Fruit fly (Drosophila melanogaster) whole organism, pupa: Measurements from ENCODE around the gene laza.

ENCODE experiments used
- CG10348 ChIP-seq: fragments of 200-800 bp; sonication (Bioruptor generic); IDR thresholded peaks from 2 replicates; pipeline ENCODE4 v1.3.6; 2022; ENCODE audit warnings: missing biosample characterization, missing genetic modification characterization
- CG12605 ChIP-seq: fragments of 200-800 bp; sonication (Bioruptor generic); IDR thresholded peaks from 2 replicates; pipeline ENCODE4 v1.3.6; 2022; ENCODE audit warnings: missing biosample characterization, missing genetic modification characterization
- CG13204 ChIP-seq: fragments of 200-800 bp; sonication (Bioruptor generic); optimal IDR thresholded peaks from 2 replicates; lab custom pipeline; 2018; ENCODE audit warnings: missing biosample characterization, mild to moderate bottlenecking, missing genetic modification characterization, moderate library complexity
- CG14655 ChIP-seq: fragments of 200-800 bp; sonication (Bioruptor generic); optimal IDR thresholded peaks from 3 replicates; lab custom pipeline; 2017; ENCODE audit warnings: mild to moderate bottlenecking, missing biosample characterization, missing genetic modification reagents, missing genetic modification characterization
- CG15710 ChIP-seq: fragments of 200-800 bp; sonication (Bioruptor generic); optimal IDR thresholded peaks from 2 replicates; lab custom pipeline; 2018; ENCODE audit warnings: missing biosample characterization, mild to moderate bottlenecking, missing genetic modification characterization, moderate library complexity
- CG17806 ChIP-seq: fragments of 200-800 bp; sonication (Bioruptor generic); optimal IDR thresholded peaks from 2 replicates; lab custom pipeline; 2018; ENCODE audit warnings: missing biosample characterization, mild to moderate bottlenecking, missing genetic modification characterization, moderate library complexity
- CG32121 ChIP-seq: fragments of 200-800 bp; sonication (Bioruptor generic); IDR thresholded peaks from 2 replicates; pipeline ENCODE4 v1.3.6; 2022; ENCODE audit warnings: missing biosample characterization, missing genetic modification characterization
- CG34367 ChIP-seq: fragments of 200-800 bp; sonication (Bioruptor generic); optimal IDR thresholded peaks from 2 replicates; lab custom pipeline; 2018; ENCODE audit warnings: missing biosample characterization, mild to moderate bottlenecking, missing genetic modification characterization
- CG4496 ChIP-seq: fragments of 200-800 bp; sonication (Bioruptor generic); IDR thresholded peaks from 3 replicates; pipeline ENCODE4 v1.3.6; 2022; ENCODE audit warnings: missing biosample characterization, missing genetic modification characterization
- CG8159 ChIP-seq: fragments of 200-800 bp; sonication (Bioruptor generic); optimal IDR thresholded peaks from 3 replicates; lab custom pipeline; 2018; ENCODE audit warnings: missing biosample characterization, mild to moderate bottlenecking, missing genetic modification characterization, moderate library complexity
- CG8301 ChIP-seq: fragments of 200-800 bp; sonication (Bioruptor generic); optimal IDR thresholded peaks from 2 replicates; lab custom pipeline; 2018; ENCODE audit warnings: missing biosample characterization, mild to moderate bottlenecking, missing genetic modification characterization
- CG9948 ChIP-seq: fragments of 200-800 bp; sonication (Bioruptor generic); optimal IDR thresholded peaks from 2 replicates; lab custom pipeline; 2018; ENCODE audit warnings: missing biosample characterization, mild to moderate bottlenecking, missing genetic modification characterization, moderate library complexity
- D1 ChIP-seq: fragments of 200-800 bp; sonication (Bioruptor generic); optimal IDR thresholded peaks from 2 replicates; lab custom pipeline; 2018; ENCODE audit warnings: missing biosample characterization, mild to moderate bottlenecking, missing genetic modification characterization, moderate library complexity
- EcR ChIP-seq: fragments of 200-800 bp; sonication (Bioruptor generic); optimal IDR thresholded peaks from 3 replicates; lab custom pipeline; 2019; ENCODE audit warnings: missing biosample characterization, missing genetic modification characterization, mild to moderate bottlenecking, moderate library complexity, missing genetic modification reagents
- Ets98B ChIP-seq: fragments of 200-800 bp; sonication (Bioruptor generic); IDR thresholded peaks from 2 replicates; pipeline ENCODE4 v1.3.6; 2022; ENCODE audit warnings: missing biosample characterization, missing genetic modification characterization
- Pif1A ChIP-seq: fragments of 200-800 bp; sonication (Bioruptor generic); optimal IDR thresholded peaks from 3 replicates; lab custom pipeline; 2016; ENCODE audit warnings: missing biosample characterization, missing genetic modification characterization
- Pif1B ChIP-seq: fragments of 200-800 bp; sonication (Bioruptor generic); optimal IDR thresholded peaks from 3 replicates; lab custom pipeline; 2016; ENCODE audit warnings: missing biosample characterization, missing genetic modification characterization
- Snoo ChIP-seq: fragments of 200-800 bp; sonication (Bioruptor generic); optimal IDR thresholded peaks from 3 replicates; lab custom pipeline; 2017; ENCODE audit warnings: missing biosample characterization, mild to moderate bottlenecking, missing genetic modification characterization, inconsistent platforms
- fd96Ca ChIP-seq: fragments of 200-800 bp; sonication (Bioruptor generic); IDR thresholded peaks from 3 replicates; pipeline ENCODE4 v1.3.6; 2022; ENCODE audit warnings: missing biosample characterization, missing genetic modification characterization
- gl ChIP-seq: fragments of 200-800 bp; sonication (Bioruptor generic); optimal IDR thresholded peaks from 2 replicates; lab custom pipeline; 2018; ENCODE audit warnings: missing biosample characterization, mild to moderate bottlenecking, missing genetic modification characterization
- rn ChIP-seq: fragments of 200-800 bp; sonication (Bioruptor generic); IDR thresholded peaks from 2 replicates; pipeline ENCODE4 v1.3.6; 2022; ENCODE audit warnings: missing biosample characterization, missing genetic modification characterization

laza gene

dm6 chr3L:22468562-22468961, 7.6 kb upstream of the laza start, which contains the start of gene CG11437:
Gene CG11437 (plus strand): TSS chr3L:22468862.
- TF ChIP-seq CG15710 (tag; lab: Kevin White, UChicago) (no peak), EcR (no peak), Pif1B (no peak), CG17806 (tag; lab: Kevin White, UChicago) (no peak), CG12605 (no peak), CG32121 (GFP tag; lab: Robert Waterston, UW) (no peak), rn (GFP tag; lab: Robert Waterston, UW) (no peak), gl (tag; lab: Kevin White, UChicago) (no peak), fd96Ca (GFP tag; lab: Robert Waterston, UW) (no peak), Ets98B (GFP tag; lab: Robert Waterston, UW) (no peak), Snoo (tag; lab: Kevin White, UChicago) (no peak), CG4496 (GFP tag; lab: Robert Waterston, UW) (no peak), CG14655 (GFP tag; lab: Kevin White, UChicago) (no peak), CG9948 (no peak), Pif1A (GFP tag; lab: Kevin White, UChicago) (no peak), CG10348 (GFP tag; lab: Robert Waterston, UW) (no peak), CG34367 (tag; lab: Kevin White, UChicago) (no peak)
- TF ChIP-seq, all 21 proteins: peak for 0

- TF ChIP-seq CG17806 (tag; lab: Kevin White, UChicago) (peak; percentile 33), Snoo (tag; lab: Kevin White, UChicago) (no peak), CG14655 (GFP tag; lab: Kevin White, UChicago) (peak; percentile 73), Pif1B (peak; percentile 9), EcR (no peak), gl (tag; lab: Kevin White, UChicago) (no peak), Pif1A (GFP tag; lab: Kevin White, UChicago) (peak; percentile 47), CG8301 (tag; lab: Kevin White, UChicago) (peak; percentile 59), rn (GFP tag; lab: Robert Waterston, UW) (no peak), fd96Ca (GFP tag; lab: Robert Waterston, UW) (no peak), CG4496 (GFP tag; lab: Robert Waterston, UW) (no peak), CG15710 (tag; lab: Kevin White, UChicago) (peak; percentile 30), CG8159 (tag; lab: Kevin White, UChicago) (peak; percentile 44), CG10348 (GFP tag; lab: Robert Waterston, UW) (no peak), CG34367 (tag; lab: Kevin White, UChicago) (peak; percentile 25), Ets98B (GFP tag; lab: Robert Waterston, UW) (no peak), D1 (tag; lab: Kevin White, UChicago) (no peak), CG13204 (GFP tag; lab: Kevin White, UChicago) (peak; percentile 73), CG12605 (no peak), CG32121 (GFP tag; lab: Robert Waterston, UW) (peak; percentile 24; the same call in 1 of the 2 replicates), CG9948 (peak; percentile 53)
- TF ChIP-seq, all 21 proteins: peak for 11
Measured at dm6 chr3L:22466403-22466942, 5.5 kb upstream of the laza start.

DNA sequence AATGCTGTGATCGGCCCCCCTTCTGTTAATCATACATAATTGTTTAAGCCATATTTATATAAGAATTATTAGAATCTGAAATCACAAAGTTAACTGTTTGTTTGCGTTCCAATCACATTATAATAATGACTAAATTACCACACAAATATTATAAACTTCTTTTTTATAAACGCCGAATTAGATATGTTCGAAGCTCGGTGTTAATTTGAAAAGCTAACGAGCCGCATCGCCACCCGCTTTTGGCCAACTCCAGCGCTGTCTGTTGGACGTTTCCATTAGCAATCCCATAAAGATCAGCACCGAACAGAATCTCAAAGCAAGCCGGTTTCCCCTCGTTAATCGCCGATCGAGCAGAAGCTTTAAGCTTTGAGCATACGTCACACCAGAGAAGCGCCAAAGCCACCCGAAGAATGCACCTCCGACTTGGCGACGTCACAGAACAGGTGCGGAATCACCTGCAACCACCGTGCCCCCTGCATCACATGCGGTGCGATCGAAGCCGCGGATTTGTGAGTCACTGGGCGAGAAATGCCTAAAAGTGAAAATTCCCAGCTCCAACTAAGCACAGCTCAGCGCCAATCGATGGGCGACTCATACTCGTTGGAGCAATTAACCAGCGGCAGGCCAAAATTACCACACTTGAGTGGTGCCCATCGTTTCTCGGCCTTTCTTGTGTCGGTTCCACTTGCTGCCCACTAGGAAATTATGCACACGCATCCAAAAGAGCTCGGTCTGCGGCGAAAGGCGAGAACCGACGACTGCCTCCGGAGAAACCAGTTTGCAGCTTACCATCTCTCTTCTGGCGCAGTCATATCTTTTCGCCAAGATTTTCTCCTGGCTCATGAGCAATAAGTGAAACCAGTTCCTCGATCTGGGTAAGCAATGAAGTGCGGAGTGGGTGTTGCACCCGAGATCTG, 4.8 kb upstream of the laza start, which contains the start of gene CG11438:
CG11438 (plus strand) TSS at position 134 of the 917 bp plus-strand sequence.
- no peak for TF ChIP-seq Snoo (tag; lab: Kevin White, UChicago)
- no peak for TF ChIP-seq CG4496 (GFP tag; lab: Robert Waterston, UW)
- TF ChIP-seq fd96Ca (GFP tag; lab: Robert Waterston, UW) = no peak
- no peak for TF ChIP-seq Pif1B
- peak; percentile 42 for TF ChIP-seq EcR
- TF ChIP-seq CG17806 (tag; lab: Kevin White, UChicago) = no peak
- peak; percentile 12 for TF ChIP-seq gl (tag; lab: Kevin White, UChicago)
- no peak for TF ChIP-seq CG10348 (GFP tag; lab: Robert Waterston, UW)

dm6 chr3L:22463412-22463811, 2.5 kb upstream of the laza start:
- TF ChIP-seq gl (tag; lab: Kevin White, UChicago) (no peak), CG15710 (tag; lab: Kevin White, UChicago) (no peak), EcR (peak; percentile 11), Ets98B (GFP tag; lab: Robert Waterston, UW) (no peak), CG4496 (GFP tag; lab: Robert Waterston, UW) (no peak), Snoo (tag; lab: Kevin White, UChicago) (no peak), CG8159 (tag; lab: Kevin White, UChicago) (no peak)

dm6 chr3L:22460428-22460827, 503 bp downstream of the laza start:
- no peak for TF ChIP-seq CG4496 (GFP tag; lab: Robert Waterston, UW)
- no peak for TF ChIP-seq CG9948
- no peak for TF ChIP-seq rn (GFP tag; lab: Robert Waterston, UW)
- TF ChIP-seq D1 (tag; lab: Kevin White, UChicago) = no peak
- no peak for TF ChIP-seq CG17806 (tag; lab: Kevin White, UChicago)
- TF ChIP-seq Pif1A (GFP tag; lab: Kevin White, UChicago) = no peak
